Worm (Caenorhabditis elegans) whole organism, young adult: ENCODE data around the gene col-116.

Experiments
- B0035.1 ChIP-seq: sonication (generic microtip); optimal IDR thresholded peaks from 2 replicates; lab custom pipeline; 2016; ENCODE audit warnings: missing genetic modification characterization, mild to moderate bottlenecking, missing compliant biosample characterization, missing genotype, missing genetic modification reagents
- hrde-1 ChIP-seq: sonication (generic microtip); optimal IDR thresholded peaks from 2 replicates; lab custom pipeline; 2016; ENCODE audit warnings: missing genetic modification characterization, mild to moderate bottlenecking, missing compliant biosample characterization, moderate library complexity, missing genotype, missing genetic modification reagents, borderline replicate concordance
- lir-1 ChIP-seq: fragments of 200-800 bp; sonication (Bioruptor generic); conservative IDR thresholded peaks from 2 replicates; pipeline ENCODE4 v1.3.6; 2022; ENCODE audit warnings: missing genetic modification reagents, missing genetic modification characterization, missing compliant biosample characterization
- tbx-9 ChIP-seq: sonication (generic microtip); optimal IDR thresholded peaks from 2 replicates; lab custom pipeline; 2016; ENCODE audit warnings: borderline replicate concordance, missing genetic modification characterization, inconsistent platforms, missing compliant biosample characterization

DNA sequence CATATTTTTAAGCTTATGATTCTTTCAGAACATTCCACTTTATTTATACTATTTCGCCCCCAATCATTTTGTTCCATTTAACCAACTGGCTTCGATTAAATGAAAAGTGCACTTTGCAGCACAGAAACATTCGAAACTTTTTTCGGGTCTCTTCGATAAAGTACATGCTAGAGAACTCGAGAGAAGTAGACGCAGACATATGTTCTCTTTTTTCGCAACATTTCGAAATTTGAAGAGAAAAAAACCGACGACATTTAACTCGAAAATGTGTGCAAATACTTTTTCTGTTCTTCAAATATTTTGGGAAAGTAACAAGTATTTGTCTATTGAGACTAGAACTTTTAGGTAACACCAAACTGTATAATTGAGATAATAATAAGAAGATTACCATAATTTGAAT, 21.2 kb downstream of the col-116 start:
- TF ChIP-seq B0035.1 (tag; lab: Kevin White, UChicago), result no peak
- no peak for TF ChIP-seq hrde-1 (tag; lab: Kevin White, UChicago)
- no peak for TF ChIP-seq tbx-9 (tag; lab: Kevin White, UChicago)
- TF ChIP-seq lir-1 (GFP tag; lab: Robert Waterston, UW), result no peak
